Fruit fly (Drosophila melanogaster) whole organism, embryonic: ENCODE results near the gene osp.

Source experiments
- BtbVII ChIP-seq: fragments of 200-800 bp; sonication (Bioruptor generic); optimal IDR thresholded peaks from 3 replicates; lab custom pipeline; 2017; ENCODE audit warnings: missing biosample characterization, mild to moderate bottlenecking, missing genetic modification characterization
- CG10366 ChIP-seq: fragments of 200-800 bp; sonication (Bioruptor generic); IDR thresholded peaks from 2 replicates; pipeline ENCODE4 v1.3.6; 2022; ENCODE audit warnings: missing biosample characterization, missing genetic modification characterization
- CG10979 ChIP-seq: fragments of 200-800 bp; sonication (Bioruptor generic); optimal IDR thresholded peaks from 2 replicates; lab custom pipeline; 2018; ENCODE audit warnings: missing biosample characterization, mild to moderate bottlenecking, missing genetic modification characterization, moderate library complexity
- CG11504 ChIP-seq: fragments of 200-800 bp; sonication (Bioruptor generic); optimal IDR thresholded peaks from 3 replicates; lab custom pipeline; 2019; ENCODE audit warnings: missing biosample characterization, mild to moderate bottlenecking, missing genetic modification characterization, moderate library complexity
- CG12071 ChIP-seq: fragments of 200-800 bp; sonication (Bioruptor generic); optimal IDR thresholded peaks from 3 replicates; lab custom pipeline; 2018; ENCODE audit warnings: missing biosample characterization, mild to moderate bottlenecking, missing genetic modification characterization
- CG13424 ChIP-seq: fragments of 200-800 bp; sonication (Bioruptor generic); optimal IDR thresholded peaks from 2 replicates; lab custom pipeline; 2019; ENCODE audit warnings: missing biosample characterization, mild to moderate bottlenecking, missing genetic modification characterization, moderate library complexity
- CG15073 ChIP-seq: fragments of 200-800 bp; sonication (Bioruptor generic); optimal IDR thresholded peaks from 2 replicates; lab custom pipeline; 2016; ENCODE audit warnings: missing biosample characterization, missing genetic modification characterization
- CG15601 ChIP-seq: fragments of 200-800 bp; sonication (Bioruptor generic); optimal IDR thresholded peaks from 3 replicates; lab custom pipeline; 2019; ENCODE audit warnings: missing biosample characterization, mild to moderate bottlenecking, missing genetic modification characterization, moderate library complexity
- CG17361 ChIP-seq: fragments of 200-800 bp; sonication (Bioruptor generic); IDR thresholded peaks from 3 replicates; pipeline ENCODE4 v1.3.6; 2022; ENCODE audit warnings: missing biosample characterization, missing genetic modification characterization
- CG17802 ChIP-seq: fragments of 200-800 bp; sonication (Bioruptor generic); optimal IDR thresholded peaks from 2 replicates; lab custom pipeline; 2018; ENCODE audit warnings: missing biosample characterization, mild to moderate bottlenecking, missing genetic modification characterization, moderate library complexity
- CG2120 ChIP-seq: fragments of 200-800 bp; sonication (Bioruptor generic); optimal IDR thresholded peaks from 3 replicates; lab custom pipeline; 2016; ENCODE audit warnings: missing biosample characterization, missing genetic modification characterization
- CG31224 ChIP-seq: fragments of 200-800 bp; sonication (Bioruptor generic); IDR thresholded peaks from 2 replicates; pipeline ENCODE4 v1.3.6; 2022; ENCODE audit warnings: missing biosample characterization, missing genetic modification characterization
- CG31441 ChIP-seq: fragments of 200-800 bp; sonication (Bioruptor generic); IDR thresholded peaks from 2 replicates; pipeline ENCODE4 v1.3.6; 2022; ENCODE audit warnings: missing biosample characterization, missing genetic modification characterization
- CG34224 ChIP-seq: fragments of 200-800 bp; sonication (Bioruptor generic); IDR thresholded peaks from 3 replicates; pipeline ENCODE4 v1.3.6; 2022; ENCODE audit warnings: missing biosample characterization, missing genetic modification characterization; ENCODE audit not compliant: partially characterized antibody
- CG34422 ChIP-seq: fragments of 200-800 bp; sonication (Bioruptor generic); IDR thresholded peaks from 3 replicates; pipeline ENCODE4 v1.3.6; 2022; ENCODE audit warnings: missing biosample characterization, missing genetic modification characterization
- CG3847 ChIP-seq: fragments of 200-800 bp; sonication (Bioruptor generic); IDR thresholded peaks from 2 replicates; pipeline ENCODE4 v1.3.6; 2022; ENCODE audit warnings: missing biosample characterization, missing genetic modification characterization
- CG5180 ChIP-seq: fragments of 200-800 bp; sonication (Bioruptor generic); optimal IDR thresholded peaks from 3 replicates; lab custom pipeline; 2017; ENCODE audit warnings: missing biosample characterization, missing genetic modification characterization, mild to moderate bottlenecking, moderate library complexity, missing genetic modification reagents
- CG8388 ChIP-seq: fragments of 200-800 bp; sonication (Bioruptor generic); optimal IDR thresholded peaks from 2 replicates; lab custom pipeline; 2019; ENCODE audit warnings: missing biosample characterization, mild to moderate bottlenecking, missing genetic modification characterization, moderate library complexity
- CG8765 ChIP-seq: fragments of 200-800 bp; sonication (Bioruptor generic); IDR thresholded peaks from 2 replicates; pipeline ENCODE4 v1.3.6; 2022; ENCODE audit warnings: missing biosample characterization, missing genetic modification characterization
- Dbx ChIP-seq: fragments of 200-800 bp; sonication (Bioruptor generic); IDR thresholded peaks from 3 replicates; pipeline ENCODE4 v1.3.6; 2022; ENCODE audit warnings: missing biosample characterization, missing genetic modification characterization
- HLH4C ChIP-seq: fragments of 200-800 bp; sonication (Bioruptor generic); IDR thresholded peaks from 3 replicates; pipeline ENCODE4 v1.3.6; 2022; ENCODE audit warnings: missing biosample characterization, missing genetic modification characterization; ENCODE audit not compliant: partially characterized antibody
- Hmr ChIP-seq: fragments of 200-800 bp; sonication (Bioruptor generic); optimal IDR thresholded peaks from 3 replicates; lab custom pipeline; 2017; ENCODE audit warnings: mild to moderate bottlenecking, missing biosample characterization, missing genetic modification reagents, missing genetic modification characterization
- Kr ChIP-seq: fragments of 200-800 bp; sonication (Bioruptor generic); optimal IDR thresholded peaks from 2 replicates; lab custom pipeline; 2017; ENCODE audit warnings: missing biosample characterization, mild to moderate bottlenecking, missing genetic modification characterization
- Lim3 ChIP-seq: fragments of 200-800 bp; sonication (Bioruptor generic); IDR thresholded peaks from 2 replicates; pipeline ENCODE4 v1.3.6; 2022; ENCODE audit warnings: missing biosample characterization, missing genetic modification characterization
- Mad ChIP-seq: fragments of 200-800 bp; sonication (Bioruptor generic); optimal IDR thresholded peaks from 2 replicates; lab custom pipeline; 2016; ENCODE audit warnings: missing biosample characterization, missing genetic modification characterization
- NC2β ChIP-seq: fragments of 200-800 bp; sonication (Bioruptor generic); optimal IDR thresholded peaks from 2 replicates; lab custom pipeline; 2016; ENCODE audit warnings: missing biosample characterization, missing genetic modification characterization
- Oaz ChIP-seq: fragments of 200-800 bp; sonication (Bioruptor generic); IDR thresholded peaks from 2 replicates; pipeline ENCODE4 v1.3.6; 2022; ENCODE audit warnings: missing biosample characterization, missing genetic modification characterization
- Optix ChIP-seq: fragments of 200-800 bp; sonication (Bioruptor generic); IDR thresholded peaks from 3 replicates; pipeline ENCODE4 v1.3.6; 2022; ENCODE audit warnings: missing biosample characterization, missing genetic modification characterization
- Rfx ChIP-seq: fragments of 200-800 bp; sonication (Bioruptor generic); IDR thresholded peaks from 2 replicates; pipeline ENCODE4 v1.3.6; 2022; ENCODE audit warnings: missing biosample characterization, missing genetic modification characterization
- Sox102F ChIP-seq: fragments of 200-800 bp; sonication (Bioruptor generic); optimal IDR thresholded peaks from 2 replicates; lab custom pipeline; 2018; ENCODE audit warnings: missing biosample characterization, mild to moderate bottlenecking, missing genetic modification characterization, moderate library complexity
- Spps ChIP-seq: fragments of 200-800 bp; sonication (Bioruptor generic); optimal IDR thresholded peaks from 2 replicates; lab custom pipeline; 2018; ENCODE audit warnings: missing biosample characterization, mild to moderate bottlenecking, missing genetic modification characterization
- Tbp ChIP-seq: fragments of >200 bp; optimal IDR thresholded peaks from 2 replicates; lab custom pipeline; 2018; ENCODE audit warnings: missing biosample characterization, missing genetic modification characterization
- Xbp1 ChIP-seq: fragments of 200-800 bp; sonication (Bioruptor generic); optimal IDR thresholded peaks from 3 replicates; lab custom pipeline; 2016; ENCODE audit warnings: missing biosample characterization, mild to moderate bottlenecking, missing genetic modification characterization
- cg ChIP-seq: fragments of 200-800 bp; sonication (Bioruptor generic); optimal IDR thresholded peaks from 3 replicates; lab custom pipeline; 2019; ENCODE audit warnings: missing biosample characterization, mild to moderate bottlenecking, missing genetic modification characterization, moderate library complexity
- corto ChIP-seq: fragments of 200-800 bp; sonication (Bioruptor generic); optimal IDR thresholded peaks from 2 replicates; lab custom pipeline; 2016; ENCODE audit warnings: missing biosample characterization, mild to moderate bottlenecking, missing genetic modification characterization, moderate library complexity
- ems ChIP-seq: fragments of 200-800 bp; sonication (Bioruptor generic); optimal IDR thresholded peaks from 3 replicates; lab custom pipeline; 2016; ENCODE audit warnings: missing biosample characterization, missing genetic modification characterization
- ewg ChIP-seq: fragments of 200-800 bp; sonication (Bioruptor generic); optimal IDR thresholded peaks from 3 replicates; lab custom pipeline; 2017; ENCODE audit warnings: mild to moderate bottlenecking, missing biosample characterization, missing genetic modification reagents, missing genetic modification characterization
- gsb-n ChIP-seq: fragments of 200-800 bp; sonication (Bioruptor generic); optimal IDR thresholded peaks from 3 replicates; lab custom pipeline; 2018; ENCODE audit warnings: missing biosample characterization, mild to moderate bottlenecking, missing genetic modification characterization
- prd ChIP-seq, 3 experiments: fragments of >200 bp in 2 of 3; fragments of 200-800 bp in 1 of 3; sonication (Bioruptor generic) in 1 of 3; optimal IDR thresholded peaks in 2 of 3; IDR thresholded peaks in 1 of 3; 2 replicates in 2 of 3; 3 replicates in 1 of 3; pipeline versions ENCODE4 v1.3.6 to Lab custom; 2017 to 2022; ENCODE audit warnings: missing biosample characterization in 1 of 3, missing genetic modification characterization in 1 of 3
- sens ChIP-seq: fragments of 200-800 bp; sonication (Bioruptor generic); peaks from one replicate; lab custom pipeline; 2016; ENCODE audit warnings: missing biosample characterization, missing genetic modification characterization
- sima ChIP-seq: fragments of 200-800 bp; sonication (Bioruptor generic); optimal IDR thresholded peaks from 2 replicates; lab custom pipeline; 2016; ENCODE audit warnings: missing biosample characterization, missing genetic modification characterization
- sisA ChIP-seq: fragments of 200-800 bp; sonication (Bioruptor generic); IDR thresholded peaks from 2 replicates; pipeline ENCODE4 v1.3.6; 2022; ENCODE audit warnings: missing biosample characterization, missing genetic modification characterization
- slbo ChIP-seq: fragments of 200-800 bp; sonication (Bioruptor generic); IDR thresholded peaks from 2 replicates; pipeline ENCODE4 v1.3.6; 2022; ENCODE audit warnings: missing biosample characterization, missing genetic modification characterization
- unpg ChIP-seq: fragments of 200-800 bp; sonication (Bioruptor generic); optimal IDR thresholded peaks from 3 replicates; lab custom pipeline; 2018; ENCODE audit warnings: missing biosample characterization, mild to moderate bottlenecking, missing genetic modification characterization, moderate library complexity

osp gene

dm6 chr2L:14588615-14589247 lies 100.4 kb downstream of the osp start (continued):
- TF ChIP-seq CG17802 (tag; lab: Kevin White, UChicago) = no peak
- TF ChIP-seq CG11504 (tag; lab: Kevin White, UChicago) = peak; percentile 43
- peak; percentile 19; the same call in 1 of the 2 replicates for TF ChIP-seq Rfx (GFP tag; lab: Robert Waterston, UW)
- peak; percentile 60 for TF ChIP-seq CG15073 (GFP tag; lab: Kevin White, UChicago)
- TF ChIP-seq CG15601 (tag; lab: Kevin White, UChicago) = peak; percentile 53
- TF ChIP-seq Kr = peak; percentile 100
- TF ChIP-seq Spps (tag; lab: Kevin White, UChicago) = no peak

- TF ChIP-seq sima (no peak), sens (GFP tag; lab: Kevin White, UChicago) (peak; percentile 12), Tbp (GFP tag; lab: Kevin White, UChicago) (no peak)
- TF ChIP-seq, all 482 proteins: peak for 1
These were observed 101.0 kb downstream of the osp start, which contains the start of gene CG42680 for dm6 chr2L:14588134-14588533. Gene CG42680, minus strand, starts transcription at chr2L:14588234.

DNA sequence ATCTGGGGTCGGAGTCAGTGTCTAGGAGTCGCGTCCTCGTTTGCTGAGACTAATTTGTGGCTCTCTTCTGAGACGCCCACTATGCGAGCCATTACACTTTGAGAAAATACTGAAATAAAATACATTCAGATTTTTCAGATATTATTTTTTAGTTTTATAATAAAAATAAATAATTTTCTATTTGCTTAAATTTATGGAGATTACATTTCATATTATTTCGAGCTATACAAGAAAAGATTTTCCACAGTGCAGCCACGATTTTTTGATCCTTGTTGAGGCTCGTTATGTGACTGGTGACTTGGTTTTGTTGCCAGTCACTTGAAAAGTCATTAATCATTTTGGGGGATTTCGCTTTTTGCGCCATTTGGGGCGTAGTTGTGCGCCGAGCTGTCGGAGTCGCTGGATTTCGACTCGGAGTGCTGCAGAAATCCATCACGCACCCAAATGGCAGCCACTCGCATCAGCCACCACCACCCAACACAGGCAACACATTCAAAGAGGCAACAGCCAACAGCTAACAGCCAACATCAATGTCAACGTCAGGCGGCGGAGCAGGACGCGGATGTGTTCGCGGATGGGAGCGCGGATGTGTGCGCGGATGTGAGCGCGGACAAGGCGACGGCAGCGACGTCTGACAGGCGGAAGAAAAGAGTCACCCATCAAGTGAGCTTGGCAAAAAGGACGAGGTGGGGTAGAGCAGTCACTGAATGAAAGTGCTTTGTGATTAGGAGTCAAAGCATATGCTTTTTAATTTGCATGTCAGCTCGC lies 102.2 kb downstream of the osp start:
- peak; percentile 8 for TF ChIP-seq Hmr (GFP tag; lab: Kevin White, UChicago)
- TF ChIP-seq BtbVII (GFP tag; lab: Kevin White, UChicago) = no peak
- TF ChIP-seq CG8765 = no peak
- peak; percentile 7 for TF ChIP-seq CG13424 (tag; lab: Kevin White, UChicago)
- TF ChIP-seq corto = no peak
- no peak for TF ChIP-seq cg
- TF ChIP-seq sisA (GFP tag; lab: Robert Waterston, UW) = no peak
- TF ChIP-seq CG31224 = no peak
- peak; percentile 9 for TF ChIP-seq Xbp1
- TF ChIP-seq ems (GFP tag; lab: Kevin White, UChicago) = no peak
- TF ChIP-seq slbo (GFP tag; lab: Robert Waterston, UW) = peak; percentile 30; the same call in 1 of the 2 replicates
- TF ChIP-seq Sox102F (GFP tag; lab: Kevin White, UChicago) = peak; percentile 4
- no peak for TF ChIP-seq Oaz (GFP tag; lab: Robert Waterston, UW)
- no peak for TF ChIP-seq CG2120 (GFP tag; lab: Kevin White, UChicago)
- TF ChIP-seq HLH4C (GFP tag; lab: Robert Waterston, UW) = no peak
- TF ChIP-seq Dbx (GFP tag; lab: Robert Waterston, UW) = no peak
- no peak for TF ChIP-seq NC2β (GFP tag; lab: Kevin White, UChicago)
- peak; percentile 43 for TF ChIP-seq gsb-n (tag; lab: Kevin White, UChicago)
- TF ChIP-seq unpg (GFP tag; lab: Kevin White, UChicago) = peak; percentile 34
- TF ChIP-seq CG10979 (tag; lab: Kevin White, UChicago) = peak; percentile 42
- TF ChIP-seq Optix (GFP tag; lab: Robert Waterston, UW) = no peak
- no peak for TF ChIP-seq ewg
- peak; percentile 32 for TF ChIP-seq CG8388 (GFP tag; lab: Kevin White, UChicago)
- TF ChIP-seq CG17361 (GFP tag; lab: Robert Waterston, UW) = 0 out of 3 replicates have a peak, but pooled peaks have one; percentile 32
- no peak for TF ChIP-seq Mad (GFP tag; lab: Kevin White, UChicago)
- TF ChIP-seq prd (optimal IDR thresholded peaks at IDR 0.05; lab: Kevin White, UChicago) = no peak
- peak; percentile 47; the same call in 2 of the 3 replicates for TF ChIP-seq prd (GFP tag; IDR thresholded peaks at IDR 0.05; lab: Robert Waterston, UW)
- TF ChIP-seq CG34422 = no peak
- TF ChIP-seq CG12071 (GFP tag; lab: Kevin White, UChicago) = no peak
- no peak for TF ChIP-seq CG5180 (GFP tag; lab: Kevin White, UChicago)
- TF ChIP-seq CG31441 (GFP tag; lab: Robert Waterston, UW) = peak; percentile 32; the same call in 1 of the 2 replicates
- TF ChIP-seq Lim3 = no peak
- TF ChIP-seq CG3847 = no peak
- no peak for TF ChIP-seq CG10366 (GFP tag; lab: Robert Waterston, UW)
- TF ChIP-seq CG34224 (GFP tag; lab: Robert Waterston, UW) = no peak
